Fruit fly (Drosophila melanogaster): ENCODE data around the gene CG2211.
A peak's percentile ranks its signal among the peaks of the same experiment; 100 is the strongest.

CG2211 gene

dm6 chr3L:1323136-1323535, 12.0 kb downstream of the CG2211 start (continued):
- TF ChIP-seq HLH4C (GFP tag; IDR thresholded peaks at IDR 0.05; ENCODE audit: partially characterized antibody) (no peak), Dek (tag; optimal IDR thresholded peaks at IDR 0.05) (no peak), CG42726 (GFP tag; IDR thresholded peaks at IDR 0.05; ENCODE audit: partially characterized antibody) (no peak), CG10654 (GFP tag; optimal IDR thresholded peaks at IDR 0.05) (peak; percentile 49), CG11398 (GFP tag; optimal IDR thresholded peaks at IDR 0.05) (peak; percentile 43), CG2129 (GFP tag; IDR thresholded peaks at IDR 0.05; ENCODE audit: partially characterized antibody) (no peak), ase (GFP tag; IDR thresholded peaks at IDR 0.05) (0 out of 3 replicates have a peak, but pooled peaks have one; percentile 13), en (GFP tag; optimal IDR thresholded peaks at IDR 0.05) (peak; percentile 51), Hr78 (GFP tag; optimal IDR thresholded peaks at IDR 0.05) (peak in 1 of 2 experiments; percentile 85), Mes4 (GFP tag; optimal IDR thresholded peaks at IDR 0.05) (peak; percentile 69), btn (GFP tag; optimal IDR thresholded peaks at IDR 0.05) (peak; percentile 33), Bteb2 (GFP tag; optimal IDR thresholded peaks at IDR 0.05) (peak; percentile 24), CG9817 (tag; optimal IDR thresholded peaks at IDR 0.05) (peak; percentile 18), jumu (GFP tag; optimal IDR thresholded peaks at IDR 0.05) (peak; percentile 72), abd-A (tag; optimal IDR thresholded peaks at IDR 0.05) (no peak), pros (GFP tag; optimal IDR thresholded peaks at IDR 0.05) (peak; percentile 11), CG10147 (GFP tag; optimal IDR thresholded peaks at IDR 0.05) (peak; percentile 44), Sox100B (GFP tag; optimal IDR thresholded peaks at IDR 0.05) (peak; percentile 61), CG8478 (optimal IDR thresholded peaks at IDR 0.05) (no peak), insv (GFP tag; optimal IDR thresholded peaks at IDR 0.05) (no peak), ci (GFP tag; IDR thresholded peaks at IDR 0.05) (peak; percentile 70), CG14965 (GFP tag; optimal IDR thresholded peaks at IDR 0.05; ENCODE audit: borderline replicate concordance) (no peak), tx (GFP tag; optimal IDR thresholded peaks at IDR 0.05) (peak; percentile 56), eyg (GFP tag; optimal IDR thresholded peaks at IDR 0.05) (peak; percentile 25), CG15269 (tag; optimal IDR thresholded peaks at IDR 0.05) (peak; percentile 60), knrl (GFP tag; IDR thresholded peaks at IDR 0.05; ENCODE audit: partially characterized antibody) (no peak), Dfd (GFP tag; optimal IDR thresholded peaks at IDR 0.05) (no peak), CG17361 (GFP tag; IDR thresholded peaks at IDR 0.05) (peak; percentile 82), Max (GFP tag; optimal IDR thresholded peaks at IDR 0.05) (peak; percentile 2), E2f2 (GFP tag; IDR thresholded peaks at IDR 0.05) (peak; percentile 47; the same call in 1 of the 2 replicates), dpn (GFP tag; optimal IDR thresholded peaks at IDR 0.05) (peak; percentile 60 to 75), CG6272 (GFP tag; IDR thresholded peaks at IDR 0.05) (no peak), NK7.1 (GFP tag; optimal IDR thresholded peaks at IDR 0.05) (peak; percentile 4), gfzf (GFP tag; optimal IDR thresholded peaks at IDR 0.05) (no peak), CG8359 (GFP tag; optimal IDR thresholded peaks at IDR 0.05; ENCODE audit: borderline replicate concordance) (peak; percentile 49), CG14860 (GFP tag; IDR thresholded peaks at IDR 0.05; ENCODE audit: partially characterized antibody) (no peak), CG4404 (GFP tag; IDR thresholded peaks at IDR 0.05) (no peak), bowl (GFP tag; IDR thresholded peaks at IDR 0.05) (no peak), CG7963 (GFP tag; IDR thresholded peaks at IDR 0.05; ENCODE audit: partially characterized antibody) (no peak), CG10267 (tag; optimal IDR thresholded peaks at IDR 0.05) (peak; percentile 63), CG10543 (GFP tag; optimal IDR thresholded peaks at IDR 0.05) (no peak), CG6175 (GFP tag; IDR thresholded peaks at IDR 0.05) (no peak), CG14667 (GFP tag; IDR thresholded peaks at IDR 0.05) (no peak), Neu2 (GFP tag; optimal IDR thresholded peaks at IDR 0.05; ENCODE audit: borderline replicate concordance) (no peak), gt (GFP tag; IDR thresholded peaks at IDR 0.05) (peak; percentile 24; the same call in 1 of the 2 replicates), CG13894 (tag; optimal IDR thresholded peaks at IDR 0.05) (no peak), CG10209 (GFP tag; optimal IDR thresholded peaks at IDR 0.05) (peak; percentile 73), Dip2 (GFP tag; IDR thresholded peaks at IDR 0.05) (no peak), sna (GFP tag; IDR thresholded peaks at IDR 0.05; ENCODE audit: partially characterized antibody) (no peak), sens (GFP tag) (peak; percentile 96), h (optimal IDR thresholded peaks at IDR 0.05) (no peak)

Data from whole organism, embryonic.